Worm (Caenorhabditis elegans) whole organism, L1 larva: ENCODE measurements around the gene sid-2.
A peak's percentile ranks its signal among the peaks of the same experiment; 100 is the strongest.

Source experiments
- C04F5.9 ChIP-seq: sonication (generic microtip); optimal IDR thresholded peaks from 2 replicates; lab custom pipeline; 2016; ENCODE audit warnings: missing genetic modification characterization, missing compliant biosample characterization
- C16A3.4 ChIP-seq: fragments of 150-350 bp; optimal IDR thresholded peaks from 2 replicates; lab custom pipeline; 2014; ENCODE audit warnings: missing biosample characterization, missing genetic modification characterization
- F16B12.6 ChIP-seq: fragments of 150-350 bp; optimal IDR thresholded peaks from 2 replicates; lab custom pipeline; 2014; ENCODE audit warnings: missing biosample characterization, missing genetic modification characterization
- aha-1 ChIP-seq: fragments of 150-350 bp; optimal IDR thresholded peaks from 2 replicates; lab custom pipeline; 2014; ENCODE audit warnings: missing biosample characterization, missing genetic modification characterization
- alr-1 ChIP-seq: fragments of 200-800 bp; sonication (Bioruptor generic); optimal IDR thresholded peaks from 2 replicates; lab custom pipeline; 2018; ENCODE audit warnings: borderline replicate concordance, mild to moderate bottlenecking, missing genetic modification characterization, missing compliant biosample characterization
- aly-2 ChIP-seq: fragments of 150-350 bp; optimal IDR thresholded peaks from 2 replicates; lab custom pipeline; 2014; ENCODE audit warnings: missing biosample characterization, missing genetic modification characterization
- ama-1 ChIP-seq: fragments of 150-350 bp; optimal IDR thresholded peaks from 2 replicates; lab custom pipeline; 2014
- blmp-1 ChIP-seq: fragments of 150-350 bp; optimal IDR thresholded peaks from 2 replicates; lab custom pipeline; 2014; ENCODE audit warnings: missing biosample characterization, missing genetic modification characterization
- ces-1 ChIP-seq: fragments of 150-350 bp; optimal IDR thresholded peaks from 2 replicates; lab custom pipeline; 2014; ENCODE audit warnings: missing biosample characterization, missing genetic modification reagents, missing genetic modification characterization
- dpl-1 ChIP-seq, 3 experiments: fragments of 150-350 bp in 2 of 3; sonication (generic microtip) in 1 of 3; optimal IDR thresholded peaks; 2 replicates each; lab custom pipeline; 2014 to 2017; ENCODE audit warnings: missing biosample characterization in 3 of 3, missing genetic modification characterization in 3 of 3, missing genetic modification reagents in 3 of 3
- dsc-1 ChIP-seq: sonication (generic microtip); optimal IDR thresholded peaks from 2 replicates; lab custom pipeline; 2016; ENCODE audit warnings: mild to moderate bottlenecking, missing genetic modification characterization, missing compliant biosample characterization
- efl-1 ChIP-seq, 4 experiments: fragments of 150-350 bp; optimal IDR thresholded peaks in 3 of 4; peaks in 1 of 4; 1 replicate in 1 of 4; 2 replicates in 3 of 4; lab custom pipeline; 2014; ENCODE audit warnings: missing biosample characterization in 2 of 4, missing genetic modification characterization in 2 of 4, missing genetic modification reagents in 2 of 4
- efl-3 ChIP-seq: fragments of 200-800 bp; sonication (Bioruptor generic); optimal IDR thresholded peaks from 2 replicates; lab custom pipeline; 2018; ENCODE audit warnings: mild to moderate bottlenecking, missing genetic modification characterization, missing compliant biosample characterization
- egl-27 ChIP-seq, 2 experiments: fragments of 150-350 bp in 1 of 2; sonication (generic microtip); optimal IDR thresholded peaks; 3 replicates each; lab custom pipeline; 2017 to 2018; ENCODE audit warnings: missing biosample characterization in 2 of 2, missing genetic modification characterization in 2 of 2, missing genetic modification reagents in 2 of 2
- elt-2 ChIP-seq: sonication (generic microtip); optimal IDR thresholded peaks from 2 replicates; lab custom pipeline; 2016; ENCODE audit warnings: missing genetic modification characterization, mild to moderate bottlenecking, inconsistent platforms, missing compliant biosample characterization, missing genetic modification reagents
- fkh-10 ChIP-seq: sonication (generic microtip); optimal IDR thresholded peaks from 2 replicates; lab custom pipeline; 2017; ENCODE audit warnings: missing biosample characterization, missing genetic modification reagents, missing genetic modification characterization
- fkh-4 ChIP-seq: sonication (generic microtip); optimal IDR thresholded peaks from 2 replicates; lab custom pipeline; 2016; ENCODE audit warnings: missing compliant biosample characterization, missing genetic modification characterization, borderline replicate concordance
- fkh-8 ChIP-seq: sonication (generic microtip); optimal IDR thresholded peaks from 2 replicates; lab custom pipeline; 2016; ENCODE audit warnings: mild to moderate bottlenecking, missing genetic modification characterization, missing compliant biosample characterization
- fos-1 ChIP-seq: fragments of 150-350 bp; optimal IDR thresholded peaks from 2 replicates; lab custom pipeline; 2014; ENCODE audit warnings: missing biosample characterization, missing genetic modification characterization
- grh-1 ChIP-seq: fragments of 200-800 bp; sonication (Bioruptor generic); IDR thresholded peaks from 2 replicates; pipeline ENCODE4 v1.3.6; 2022; ENCODE audit warnings: missing genetic modification reagents, missing genetic modification characterization, missing compliant biosample characterization
- hpl-2 ChIP-seq: fragments of 150-350 bp; optimal IDR thresholded peaks from 2 replicates; lab custom pipeline; 2014; ENCODE audit warnings: missing biosample characterization, missing genetic modification reagents, missing genetic modification characterization
- isw-1 ChIP-seq: fragments of 200-800 bp; sonication (Bioruptor generic); IDR thresholded peaks from 2 replicates; pipeline ENCODE4 v1.3.6; 2022; ENCODE audit warnings: missing genetic modification characterization, missing compliant biosample characterization
- jun-1 ChIP-seq: fragments of 150-350 bp; optimal IDR thresholded peaks from 2 replicates; lab custom pipeline; 2014; ENCODE audit warnings: missing biosample characterization, missing genetic modification reagents, missing genetic modification characterization
- lin-14 ChIP-seq: fragments of 200-800 bp; sonication (Bioruptor generic); optimal IDR thresholded peaks from 2 replicates; lab custom pipeline; 2018; ENCODE audit warnings: mild to moderate bottlenecking, missing genetic modification characterization, moderate library complexity, missing compliant biosample characterization
- lin-15B ChIP-seq: fragments of 150-350 bp; sonication (generic microtip); optimal IDR thresholded peaks from 3 replicates; lab custom pipeline; 2014; ENCODE audit warnings: missing biosample characterization, missing genetic modification characterization
- lin-35 ChIP-seq, 2 experiments: fragments of 150-350 bp; optimal IDR thresholded peaks; 2 replicates each; lab custom pipeline; 2014; ENCODE audit warnings: missing biosample characterization in 2 of 2, missing genetic modification characterization in 2 of 2, missing genetic modification reagents in 2 of 2
- lin-39 ChIP-seq: fragments of 150-350 bp; optimal IDR thresholded peaks from 2 replicates; lab custom pipeline; 2014; ENCODE audit warnings: missing biosample characterization, missing genetic modification reagents, missing genetic modification characterization
- lir-3 ChIP-seq: sonication (generic microtip); optimal IDR thresholded peaks from 2 replicates; lab custom pipeline; 2016; ENCODE audit warnings: mild to moderate bottlenecking, missing genetic modification characterization, moderate library complexity, missing compliant biosample characterization; ENCODE audit not compliant: poor library complexity
- lsy-2 ChIP-seq, 2 experiments: fragments of 150-350 bp; optimal IDR thresholded peaks; 2 replicates each; lab custom pipeline; 2014; ENCODE audit warnings: missing biosample characterization in 2 of 2, missing genetic modification characterization in 2 of 2
- mab-9 ChIP-seq: fragments of 200-800 bp; sonication (Bioruptor generic); IDR thresholded peaks from 2 replicates; pipeline ENCODE4 v1.3.6; 2022; ENCODE audit warnings: missing genetic modification reagents, missing genetic modification characterization, missing compliant biosample characterization
- mdl-1 ChIP-seq, 2 experiments: fragments of 150-350 bp; optimal IDR thresholded peaks; 2 replicates each; lab custom pipeline; 2014 to 2017; ENCODE audit warnings: missing biosample characterization in 2 of 2, missing genetic modification characterization in 2 of 2, inconsistent platforms in 1 of 2
- mep-1 ChIP-seq: fragments of 150-350 bp; optimal IDR thresholded peaks from 2 replicates; lab custom pipeline; 2014; ENCODE audit warnings: missing biosample characterization, missing genetic modification characterization
- nhr-11 ChIP-seq: fragments of 150-350 bp; optimal IDR thresholded peaks from 2 replicates; lab custom pipeline; 2014; ENCODE audit warnings: missing biosample characterization, missing genetic modification characterization
- nhr-20 ChIP-seq: sonication (generic microtip); optimal IDR thresholded peaks from 2 replicates; lab custom pipeline; 2016; ENCODE audit warnings: mild to moderate bottlenecking, missing genetic modification characterization, missing compliant biosample characterization
- nhr-90 ChIP-seq: sonication (generic microtip); optimal IDR thresholded peaks from 2 replicates; lab custom pipeline; 2016; ENCODE audit warnings: mild to moderate bottlenecking, missing genetic modification characterization, missing compliant biosample characterization; ENCODE audit not compliant: poor library complexity
- pag-3 ChIP-seq: sonication (generic microtip); optimal IDR thresholded peaks from 2 replicates; lab custom pipeline; 2017; ENCODE audit warnings: missing genetic modification characterization, mild to moderate bottlenecking, missing compliant biosample characterization, antibody characterized with exemption, borderline replicate concordance; ENCODE audit not compliant: insufficient read depth
- pax-3 ChIP-seq: fragments of 200-800 bp; sonication (Bioruptor generic); optimal IDR thresholded peaks from 2 replicates; lab custom pipeline; 2018; ENCODE audit warnings: mild to moderate bottlenecking, missing genetic modification characterization, moderate library complexity, missing compliant biosample characterization
- pqm-1 ChIP-seq: sonication (generic microtip); optimal IDR thresholded peaks from 3 replicates; lab custom pipeline; 2017; ENCODE audit warnings: missing biosample characterization, missing genetic modification characterization
- rnt-1 ChIP-seq: sonication (generic microtip); optimal IDR thresholded peaks from 2 replicates; lab custom pipeline; 2016; ENCODE audit warnings: mild to moderate bottlenecking, missing genetic modification characterization, moderate library complexity, missing compliant biosample characterization
- sox-4 ChIP-seq: sonication (generic microtip); optimal IDR thresholded peaks from 2 replicates; lab custom pipeline; 2016; ENCODE audit warnings: missing genetic modification characterization, missing compliant biosample characterization
- sptf-1 ChIP-seq: fragments of 150-350 bp; optimal IDR thresholded peaks from 2 replicates; lab custom pipeline; 2014; ENCODE audit warnings: missing biosample characterization, missing genetic modification characterization
- swsn-7 ChIP-seq: sonication (generic microtip); optimal IDR thresholded peaks from 2 replicates; lab custom pipeline; 2016; ENCODE audit warnings: missing genetic modification characterization, missing compliant biosample characterization
- tbx-2 ChIP-seq: sonication (generic microtip); optimal IDR thresholded peaks from 2 replicates; lab custom pipeline; 2016; ENCODE audit warnings: missing genetic modification characterization, missing compliant biosample characterization
- tlp-1 ChIP-seq: fragments of 150-350 bp; optimal IDR thresholded peaks from 2 replicates; lab custom pipeline; 2014; ENCODE audit warnings: missing biosample characterization, missing genetic modification characterization
- unc-130 ChIP-seq: fragments of 150-350 bp; optimal IDR thresholded peaks from 2 replicates; lab custom pipeline; 2017; ENCODE audit warnings: missing biosample characterization, missing genetic modification characterization, inconsistent platforms
- unc-62 ChIP-seq: fragments of 150-350 bp; optimal IDR thresholded peaks from 2 replicates; lab custom pipeline; 2014; ENCODE audit warnings: missing biosample characterization, missing genetic modification reagents, missing genetic modification characterization
- unc-86 ChIP-seq: sonication (generic microtip); optimal IDR thresholded peaks from 2 replicates; lab custom pipeline; 2016; ENCODE audit warnings: missing genetic modification characterization, missing compliant biosample characterization
- unc-98 ChIP-seq: fragments of 200-800 bp; sonication (Bioruptor generic); IDR thresholded peaks from 2 replicates; pipeline ENCODE4 v1.3.6; 2022; ENCODE audit warnings: missing genetic modification characterization, missing compliant biosample characterization
- vab-15 ChIP-seq: sonication (generic microtip); optimal IDR thresholded peaks from 2 replicates; lab custom pipeline; 2017; ENCODE audit warnings: missing genotype, mild to moderate bottlenecking, missing genetic modification characterization, missing compliant biosample characterization
- zip-4 ChIP-seq: fragments of 200-800 bp; sonication (Bioruptor generic); optimal IDR thresholded peaks from 2 replicates; lab custom pipeline; 2018; ENCODE audit warnings: mild to moderate bottlenecking, missing genetic modification characterization, moderate library complexity, missing compliant biosample characterization
- ztf-11 ChIP-seq, 2 experiments: sonication (generic microtip); optimal IDR thresholded peaks; 2 replicates each; lab custom pipeline; 2016 to 2017; ENCODE audit warnings: missing genetic modification characterization in 2 of 2, missing biosample characterization in 1 of 2, missing compliant biosample characterization in 1 of 2
- ztf-4 ChIP-seq: fragments of 150-350 bp; optimal IDR thresholded peaks from 2 replicates; lab custom pipeline; 2014; ENCODE audit warnings: missing biosample characterization, missing genetic modification characterization

sid-2 gene

DNA sequence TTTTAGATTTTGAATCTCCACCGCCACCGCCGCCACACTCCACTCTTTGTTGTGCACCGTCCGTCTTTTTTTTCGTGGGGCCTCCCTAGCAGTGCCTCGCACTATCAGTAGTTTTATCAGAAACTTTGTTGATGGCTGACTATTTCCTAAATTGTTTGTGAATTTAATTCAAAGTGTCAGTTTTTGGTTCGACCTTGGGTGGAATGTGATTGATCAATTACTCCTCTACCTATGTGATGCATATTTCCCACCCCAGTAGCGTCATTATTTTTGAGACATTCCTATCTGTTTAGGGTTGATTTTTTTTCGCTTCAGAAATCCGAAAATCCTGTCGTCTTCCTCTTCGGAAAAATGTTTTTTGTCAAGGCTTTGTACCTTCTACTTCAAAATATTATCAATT is 31.4 kb downstream of the sid-2 start (continued):
- TF ChIP-seq lin-15B (tag; lab: Kevin White, UChicago) = no peak
- no peak for TF ChIP-seq fos-1
- TF ChIP-seq efl-3 (GFP tag; lab: Kevin White, UChicago) = no peak
- TF ChIP-seq blmp-1 = peak; percentile 49
- TF ChIP-seq lsy-2 (tag; optimal IDR thresholded peaks at IDR 0.05; lab: Kevin White, UChicago) = peak in 1 of 2 experiments; percentile 8
- TF ChIP-seq efl-1 (optimal IDR thresholded peaks at IDR 0.05; lab: Kevin White, UChicago) = no peak
- no peak for TF ChIP-seq efl-1 (GFP tag; optimal IDR thresholded peaks at IDR 0.05 in 1 of 2; lab: Kevin White, UChicago)
- no peak for TF ChIP-seq aha-1
- TF ChIP-seq isw-1 (GFP tag; lab: Robert Waterston, UW) = no peak
- no peak for TF ChIP-seq zip-4
- no peak for TF ChIP-seq hpl-2 (GFP tag; lab: Kevin White, UChicago)
- TF ChIP-seq nhr-20 = peak; percentile 14
- TF ChIP-seq tbx-2 (tag; lab: Kevin White, UChicago) = peak; percentile 16
- TF ChIP-seq fkh-8 (tag; lab: Kevin White, UChicago) = no peak
- TF ChIP-seq C04F5.9 (tag; lab: Kevin White, UChicago) = no peak
- no peak for TF ChIP-seq egl-27 (tag; optimal IDR thresholded peaks at IDR 0.05; lab: Kevin White, UChicago)
- TF ChIP-seq ces-1 (GFP tag; lab: Kevin White, UChicago) = no peak
- no peak for TF ChIP-seq swsn-7 (tag; lab: Kevin White, UChicago)
- no peak for TF ChIP-seq C16A3.4 (tag; lab: Kevin White, UChicago)
- TF ChIP-seq unc-86 = no peak
- no peak for TF ChIP-seq tlp-1
- no peak for TF ChIP-seq lin-39 (tag; lab: Kevin White, UChicago)
- no peak for TF ChIP-seq pax-3 (tag; lab: Kevin White, UChicago)
- no peak for TF ChIP-seq unc-62 (GFP tag; lab: Kevin White, UChicago)
- no peak for TF ChIP-seq mab-9
- no peak for TF ChIP-seq rnt-1 (tag; lab: Kevin White, UChicago)
- TF ChIP-seq F16B12.6 = no peak
- TF ChIP-seq vab-15 (tag; lab: Kevin White, UChicago) = peak; percentile 30
- TF ChIP-seq unc-98 (GFP tag; lab: Robert Waterston, UW) = no peak
- no peak for TF ChIP-seq jun-1 (tag; lab: Kevin White, UChicago)
- TF ChIP-seq ama-1 (lab: Kevin White, UChicago) = no peak
- TF ChIP-seq dsc-1 = no peak
- TF ChIP-seq ztf-11 (tag; optimal IDR thresholded peaks at IDR 0.05; lab: Kevin White, UChicago) = no peak
- TF ChIP-seq grh-1 (GFP tag; lab: Robert Waterston, UW) = peak; percentile 30; the same call in 1 of the 2 replicates
- TF ChIP-seq pqm-1 (tag; lab: Kevin White, UChicago) = no peak
- TF ChIP-seq nhr-11 (tag; lab: Kevin White, UChicago) = no peak
- TF ChIP-seq alr-1 (tag; lab: Kevin White, UChicago) = no peak
- no peak for TF ChIP-seq pag-3
- TF ChIP-seq fkh-4 (tag; lab: Kevin White, UChicago) = no peak
- no peak for TF ChIP-seq lir-3 (tag; lab: Kevin White, UChicago)
- peak; percentile 39 for TF ChIP-seq nhr-90 (tag; lab: Kevin White, UChicago)
- TF ChIP-seq sptf-1 (tag; lab: Kevin White, UChicago) = no peak
- TF ChIP-seq lin-35 (GFP tag; optimal IDR thresholded peaks at IDR 0.05; lab: Kevin White, UChicago) = peak in 1 of 2 experiments; percentile 35
- TF ChIP-seq ztf-4 (tag; lab: Kevin White, UChicago) = no peak
- TF ChIP-seq, all 84 proteins: peak for 14

DNA sequence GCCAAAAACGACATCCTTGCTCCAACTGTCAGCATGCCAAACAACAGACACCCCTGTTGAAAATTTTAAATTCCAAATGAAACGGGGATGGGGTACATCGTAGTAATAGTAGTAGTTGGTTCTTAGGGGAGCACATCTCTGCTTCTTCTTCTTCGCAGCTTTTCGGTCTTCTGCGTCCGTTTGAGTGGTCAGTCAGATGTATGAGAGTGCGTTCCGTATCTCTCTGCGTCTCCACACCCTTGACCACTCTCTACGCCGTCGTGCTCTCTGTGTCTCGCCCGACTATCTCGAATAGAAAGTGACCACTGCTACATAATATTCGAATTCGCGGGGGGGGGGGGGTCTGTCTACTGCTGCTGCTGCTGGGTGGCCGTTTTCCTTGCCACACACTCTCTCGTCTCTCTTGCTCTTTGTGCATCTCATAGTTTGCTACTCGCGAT is 33.6 kb downstream of the sid-2 start:
- TF ChIP-seq sox-4 (tag; lab: Kevin White, UChicago) (no peak), tlp-1 (no peak), ztf-4 (tag; lab: Kevin White, UChicago) (peak; percentile 7), fkh-8 (tag; lab: Kevin White, UChicago) (peak; percentile 64), mep-1 (tag; lab: Kevin White, UChicago) (no peak), blmp-1 (peak; percentile 69), elt-2 (tag; lab: Kevin White, UChicago) (no peak), dpl-1 (GFP tag; optimal IDR thresholded peaks at IDR 0.05; lab: Kevin White, UChicago) (no peak), aly-2 (tag; lab: Kevin White, UChicago) (no peak), ama-1 (lab: Kevin White, UChicago) (no peak), fkh-10 (peak; percentile 50), unc-98 (GFP tag; lab: Robert Waterston, UW) (no peak), pax-3 (tag; lab: Kevin White, UChicago) (no peak), C04F5.9 (tag; lab: Kevin White, UChicago) (no peak), nhr-20 (peak; percentile 6), unc-130 (tag; lab: Kevin White, UChicago) (peak; percentile 25), jun-1 (tag; lab: Kevin White, UChicago) (peak; percentile 49), lin-14 (GFP tag; lab: Kevin White, UChicago) (peak; percentile 82), mdl-1 (tag; optimal IDR thresholded peaks at IDR 0.05; lab: Kevin White, UChicago) (peak in 1 of 2 experiments; percentile 39)
